Worm (Caenorhabditis elegans): Measurements from ENCODE around the gene pnp-1.
A peak's percentile ranks its signal among the peaks of the same experiment; 100 is the strongest.

Gene pnp-1

DNA sequence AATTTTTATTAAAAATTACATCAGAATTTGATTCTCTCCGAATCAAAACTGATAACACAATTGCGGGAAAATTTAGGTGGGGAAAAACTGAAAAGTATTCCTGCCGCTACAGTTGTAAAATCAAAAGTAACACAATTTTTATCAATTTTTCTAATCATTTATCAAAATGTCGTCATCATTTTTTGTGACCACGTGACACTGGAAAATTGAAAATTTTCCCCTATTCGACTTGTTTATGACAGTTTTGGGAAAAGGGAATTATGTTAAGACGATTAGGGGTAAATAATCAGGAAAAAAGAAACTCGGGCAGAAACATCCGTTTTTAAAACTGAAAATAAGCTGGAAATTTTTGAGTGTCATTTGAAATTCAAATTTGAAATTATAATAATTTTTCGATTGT is 1.3 kb downstream of the pnp-1 start:
- TF ChIP-seq unc-39 (tag; optimal IDR thresholded peaks at IDR 0.05) (no peak), ceh-16 (tag; optimal IDR thresholded peaks at IDR 0.05) (no peak), nhr-12 (tag; optimal IDR thresholded peaks at IDR 0.05) (no peak), nhr-77 (tag; optimal IDR thresholded peaks at IDR 0.05) (no peak), mdl-1 (tag; optimal IDR thresholded peaks at IDR 0.05) (peak in 1 of 2 experiments; percentile 25), sma-9 (GFP tag; optimal IDR thresholded peaks at IDR 0.05) (peak; percentile 58), sma-9 (tag; optimal IDR thresholded peaks at IDR 0.05) (no peak), ZK546.5 (tag; optimal IDR thresholded peaks at IDR 0.05) (no peak), gmeb-1 (tag; optimal IDR thresholded peaks at IDR 0.05) (peak; percentile 70), elt-3 (tag; optimal IDR thresholded peaks at IDR 0.05) (no peak), ceh-82 (tag; optimal IDR thresholded peaks at IDR 0.05) (no peak), ztf-11 (tag; optimal IDR thresholded peaks at IDR 0.05) (no peak), peb-1 (tag; optimal IDR thresholded peaks at IDR 0.05) (no peak), sem-4 (tag; optimal IDR thresholded peaks at IDR 0.05) (no peak), fos-1 (tag; optimal IDR thresholded peaks at IDR 0.05) (peak; percentile 55), skn-1 (tag; optimal IDR thresholded peaks at IDR 0.05) (no peak), nhr-23 (tag; optimal IDR thresholded peaks at IDR 0.05) (no peak), sma-3 (GFP tag; optimal IDR thresholded peaks at IDR 0.05) (peak; percentile 29), nhr-21 (tag; optimal IDR thresholded peaks at IDR 0.05) (no peak), nhr-25 (tag; optimal IDR thresholded peaks at IDR 0.05) (no peak), lsy-2 (tag; optimal IDR thresholded peaks at IDR 0.05) (peak in 1 of 2 experiments; percentile 13), nhr-129 (tag; optimal IDR thresholded peaks at IDR 0.05) (no peak), crh-2 (tag; optimal IDR thresholded peaks at IDR 0.05) (peak; percentile 71)

- TF ChIP-seq nhr-129 (tag; optimal IDR thresholded peaks at IDR 0.05), result peak; percentile 14
- TF ChIP-seq fos-1 (tag; optimal IDR thresholded peaks at IDR 0.05), result peak; percentile 79
- no peak for TF ChIP-seq nhr-25 (tag; optimal IDR thresholded peaks at IDR 0.05)
- TF ChIP-seq skn-1 (tag; optimal IDR thresholded peaks at IDR 0.05), result no peak
- peak; percentile 53 for TF ChIP-seq sma-9 (GFP tag; optimal IDR thresholded peaks at IDR 0.05)
- no peak for TF ChIP-seq sma-9 (tag; optimal IDR thresholded peaks at IDR 0.05)
- TF ChIP-seq crh-2 (tag; optimal IDR thresholded peaks at IDR 0.05), result peak; percentile 66
- TF ChIP-seq mdl-1 (tag; optimal IDR thresholded peaks at IDR 0.05), result peak in 1 of 2 experiments; percentile 40
- peak; percentile 38 for TF ChIP-seq gmeb-1 (tag; optimal IDR thresholded peaks at IDR 0.05)
These were observed 2.3 kb downstream of the pnp-1 start for ce11 chrIV:295734-296201.

DNA sequence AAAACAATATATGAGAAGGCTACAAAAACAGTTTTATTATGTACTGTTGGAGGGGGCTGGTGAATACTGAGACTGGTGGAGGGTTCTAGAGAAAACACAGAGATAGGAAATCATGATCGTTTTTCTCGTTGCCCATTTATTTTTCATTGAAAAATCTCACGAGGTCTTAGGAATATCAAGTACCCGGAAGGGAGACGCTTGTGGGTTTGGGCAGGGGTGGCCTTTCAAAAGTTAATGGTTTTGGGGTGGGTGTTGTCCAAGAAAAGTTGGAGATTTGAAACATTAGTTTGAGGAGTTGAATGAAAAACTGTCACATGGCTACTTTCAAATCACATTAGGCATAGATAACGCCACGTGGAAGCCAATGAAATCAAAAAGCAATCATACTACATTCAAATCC is 3.4 kb downstream of the pnp-1 start:
- peak; percentile 20 for TF ChIP-seq nhr-129 (tag; optimal IDR thresholded peaks at IDR 0.05)
- no peak for TF ChIP-seq nhr-11 (tag; optimal IDR thresholded peaks at IDR 0.05)
- TF ChIP-seq lin-39 (tag; optimal IDR thresholded peaks at IDR 0.05), result peak; percentile 24
- TF ChIP-seq egl-27 (tag; optimal IDR thresholded peaks at IDR 0.05), result no peak
- TF ChIP-seq lin-13 (GFP tag; optimal IDR thresholded peaks at IDR 0.05), result no peak
- TF ChIP-seq C34F6.9 (tag; optimal IDR thresholded peaks at IDR 0.05), result no peak
- TF ChIP-seq ama-1 (optimal IDR thresholded peaks at IDR 0.05), result no peak

DNA sequence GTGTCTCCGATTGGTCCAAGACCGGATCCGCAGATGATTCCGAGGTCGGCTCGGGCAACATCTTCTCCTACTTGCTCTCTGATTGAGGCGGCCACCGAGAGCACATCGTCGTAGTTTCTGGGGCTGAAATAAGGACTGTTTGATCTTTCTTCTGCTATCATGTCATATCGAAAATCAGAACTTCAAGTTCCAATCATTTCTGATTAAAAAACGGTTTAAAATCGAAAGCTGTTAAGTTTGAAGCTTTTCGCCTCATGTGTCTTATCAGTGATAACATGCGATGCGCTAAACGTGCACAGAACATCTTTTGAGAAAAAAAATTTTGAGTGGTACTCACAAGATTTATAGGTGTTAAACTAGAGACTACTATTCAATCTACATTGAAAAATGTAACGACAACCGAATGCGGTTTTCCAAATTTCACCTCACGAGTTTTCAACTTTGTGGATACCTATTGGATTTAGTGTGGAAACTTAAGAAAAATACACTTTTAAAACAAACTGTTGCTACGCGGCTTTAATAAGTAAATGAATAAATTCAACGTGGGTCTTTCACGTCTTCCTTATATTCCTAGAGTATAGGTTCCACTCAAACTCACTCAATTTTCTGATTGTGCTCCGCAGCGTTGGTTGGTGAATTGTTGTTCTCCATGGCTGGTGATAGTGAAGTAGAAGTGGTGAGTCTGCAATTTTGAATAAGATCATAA is 4.0 kb downstream of the pnp-1 start:
- TF ChIP-seq ama-1 (optimal IDR thresholded peaks at IDR 0.05) (peak; percentile 46), ZK546.5 (tag; optimal IDR thresholded peaks at IDR 0.05) (no peak), ceh-16 (tag; optimal IDR thresholded peaks at IDR 0.05) (no peak)

DNA sequence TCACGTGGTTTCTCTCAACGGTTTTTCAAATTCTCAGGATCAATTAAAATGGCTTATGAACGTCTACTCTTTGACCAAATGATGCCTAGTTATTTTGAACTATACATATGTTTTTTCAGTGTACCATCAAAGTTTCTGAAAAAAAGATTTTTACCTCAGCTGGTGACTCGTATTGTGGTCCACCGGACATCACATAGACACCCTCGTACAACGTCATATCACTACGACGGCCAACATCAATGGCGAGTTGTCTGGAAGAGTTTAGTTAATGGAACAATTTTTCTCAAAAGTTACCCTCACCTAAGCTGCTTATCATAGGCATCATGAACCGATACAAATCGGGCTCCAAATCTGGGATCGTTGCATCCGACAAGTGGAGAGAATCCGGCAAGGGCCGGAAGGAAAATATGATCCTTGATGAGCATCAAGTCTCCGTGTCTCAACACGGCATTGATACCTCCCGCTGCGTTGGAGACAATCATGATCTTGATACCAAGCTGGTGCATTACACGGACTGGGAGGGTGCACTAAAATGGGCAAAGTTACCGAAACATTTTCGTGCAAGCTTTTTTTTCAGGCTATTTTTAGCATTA is 4.8 kb downstream of the pnp-1 start:
- TF ChIP-seq lsy-2 (tag; optimal IDR thresholded peaks at IDR 0.05) (no peak), ztf-1 (GFP tag; conservative IDR thresholded peaks at IDR 0.05) (0 out of 2 replicates have a peak, but pooled peaks have one; percentile 65), unc-55 (GFP tag; optimal IDR thresholded peaks at IDR 0.05) (no peak)

- TF ChIP-seq F13H6.1 (tag; optimal IDR thresholded peaks at IDR 0.05) (peak; percentile 6), zag-1 (tag; optimal IDR thresholded peaks at IDR 0.05) (no peak), crh-2 (tag; optimal IDR thresholded peaks at IDR 0.05) (peak; percentile 90), nhr-21 (tag; optimal IDR thresholded peaks at IDR 0.05) (peak; percentile 3), Y55F3AM.14 (GFP tag; optimal IDR thresholded peaks at IDR 0.05) (peak; percentile 47), mab-5 (tag; optimal IDR thresholded peaks at IDR 0.05) (no peak), lsy-2 (tag; optimal IDR thresholded peaks at IDR 0.05) (peak in 1 of 2 experiments; percentile 43), ceh-82 (tag; optimal IDR thresholded peaks at IDR 0.05) (no peak), ama-1 (optimal IDR thresholded peaks at IDR 0.05) (peak; percentile 13), blmp-1 (tag; optimal IDR thresholded peaks at IDR 0.05; ENCODE audit: insufficient read depth) (peak; percentile 18), sma-3 (GFP tag; optimal IDR thresholded peaks at IDR 0.05) (peak; percentile 56), peb-1 (tag; optimal IDR thresholded peaks at IDR 0.05) (no peak), sma-9 (GFP tag; optimal IDR thresholded peaks at IDR 0.05) (peak; percentile 50), sma-9 (tag; optimal IDR thresholded peaks at IDR 0.05) (no peak), fos-1 (tag; optimal IDR thresholded peaks at IDR 0.05) (peak; percentile 80), gmeb-1 (tag; optimal IDR thresholded peaks at IDR 0.05) (peak; percentile 67), skn-1 (tag; optimal IDR thresholded peaks at IDR 0.05) (peak; percentile 87)
These were observed 6.2 kb downstream of the pnp-1 start for ce11 chrIV:291851-292367.

Data from whole organism, L2 larva.